Fruit fly (Drosophila melanogaster) whole organism, embryonic: ENCODE measurements around the gene CG42716.

ENCODE experiments used
- ATbp ChIP-seq: fragments of 200-800 bp; sonication (Bioruptor generic); optimal IDR thresholded peaks from 2 replicates; lab custom pipeline; 2017; ENCODE audit warnings: missing biosample characterization, mild to moderate bottlenecking, missing genetic modification characterization, missing genetic modification reagents
- CG10147 ChIP-seq: fragments of 200-800 bp; sonication (Bioruptor generic); optimal IDR thresholded peaks from 2 replicates; lab custom pipeline; 2019; ENCODE audit warnings: missing biosample characterization, mild to moderate bottlenecking, missing genetic modification characterization, moderate library complexity
- CG10267 ChIP-seq: fragments of 200-800 bp; sonication (Bioruptor generic); optimal IDR thresholded peaks from 2 replicates; lab custom pipeline; 2018; ENCODE audit warnings: missing biosample characterization, mild to moderate bottlenecking, missing genetic modification characterization, moderate library complexity
- CG10979 ChIP-seq: fragments of 200-800 bp; sonication (Bioruptor generic); optimal IDR thresholded peaks from 2 replicates; lab custom pipeline; 2018; ENCODE audit warnings: missing biosample characterization, mild to moderate bottlenecking, missing genetic modification characterization, moderate library complexity
- CG11456 ChIP-seq: fragments of 200-800 bp; sonication (Bioruptor generic); IDR thresholded peaks from 3 replicates; pipeline ENCODE4 v1.3.6; 2022; ENCODE audit warnings: missing biosample characterization, missing genetic modification characterization
- CG12769 ChIP-seq: fragments of 200-800 bp; sonication (Bioruptor generic); optimal IDR thresholded peaks from 2 replicates; lab custom pipeline; 2019; ENCODE audit warnings: missing biosample characterization, mild to moderate bottlenecking, missing genetic modification characterization, moderate library complexity
- CG13287 ChIP-seq: fragments of 200-800 bp; sonication (Bioruptor generic); IDR thresholded peaks from 2 replicates; pipeline ENCODE4 v1.3.6; 2022; ENCODE audit warnings: missing biosample characterization, missing genetic modification characterization; ENCODE audit not compliant: partially characterized antibody
- CG14965 ChIP-seq: fragments of 200-800 bp; sonication (Bioruptor generic); optimal IDR thresholded peaks from 2 replicates; lab custom pipeline; 2016; ENCODE audit warnings: missing biosample characterization, missing genetic modification characterization, borderline replicate concordance
- CG15011 ChIP-seq: fragments of 200-800 bp; sonication (Bioruptor generic); optimal IDR thresholded peaks from 3 replicates; lab custom pipeline; 2018; ENCODE audit warnings: missing biosample characterization, mild to moderate bottlenecking, missing genetic modification characterization
- CG18262 ChIP-seq: fragments of 200-800 bp; optimal IDR thresholded peaks from 3 replicates; lab custom pipeline; 2019; ENCODE audit warnings: missing biosample characterization, mild to moderate bottlenecking, missing genetic modification characterization, moderate library complexity
- CG30020 ChIP-seq: fragments of 200-800 bp; optimal IDR thresholded peaks from 2 replicates; lab custom pipeline; 2019; ENCODE audit warnings: missing biosample characterization, mild to moderate bottlenecking, missing genetic modification characterization, moderate library complexity
- CG34422 ChIP-seq: fragments of 200-800 bp; sonication (Bioruptor generic); IDR thresholded peaks from 3 replicates; pipeline ENCODE4 v1.3.6; 2022; ENCODE audit warnings: missing biosample characterization, missing genetic modification characterization
- CG3838 ChIP-seq: fragments of 200-800 bp; sonication (Bioruptor generic); optimal IDR thresholded peaks from 3 replicates; lab custom pipeline; 2016; ENCODE audit warnings: missing biosample characterization, missing genetic modification characterization
- CG6791 ChIP-seq: fragments of 200-800 bp; sonication (Bioruptor generic); IDR thresholded peaks from 3 replicates; pipeline ENCODE4 v1.3.6; 2022; ENCODE audit warnings: missing biosample characterization, missing genetic modification characterization; ENCODE audit not compliant: partially characterized antibody
- CG8765 ChIP-seq: fragments of 200-800 bp; sonication (Bioruptor generic); IDR thresholded peaks from 2 replicates; pipeline ENCODE4 v1.3.6; 2022; ENCODE audit warnings: missing biosample characterization, missing genetic modification characterization
- CG9215 ChIP-seq: fragments of 200-800 bp; sonication (Bioruptor generic); IDR thresholded peaks from 2 replicates; pipeline ENCODE4 v1.3.6; 2022; ENCODE audit warnings: missing biosample characterization, missing genetic modification characterization
- CG9727 ChIP-seq: fragments of 200-800 bp; sonication (Bioruptor generic); optimal IDR thresholded peaks from 3 replicates; lab custom pipeline; 2017; ENCODE audit warnings: missing biosample characterization, mild to moderate bottlenecking, missing genetic modification characterization
- CHES-1-like ChIP-seq: fragments of 200-800 bp; sonication (Bioruptor generic); optimal IDR thresholded peaks from 2 replicates; lab custom pipeline; 2016; ENCODE audit warnings: missing biosample characterization, missing genetic modification characterization
- Chrac-16 ChIP-seq: fragments of 200-800 bp; sonication (Bioruptor generic); optimal IDR thresholded peaks from 3 replicates; lab custom pipeline; 2016; ENCODE audit warnings: missing biosample characterization, missing genetic modification characterization
- CoRest ChIP-seq: fragments of 200-800 bp; sonication (Bioruptor generic); optimal IDR thresholded peaks from 3 replicates; lab custom pipeline; 2018; ENCODE audit warnings: missing biosample characterization, mild to moderate bottlenecking, missing genetic modification characterization, moderate library complexity
- D ChIP-seq, 2 experiments: fragments of 200-800 bp in 1 of 2; fragments of >200 bp in 1 of 2; sonication (Bioruptor generic) in 1 of 2; optimal IDR thresholded peaks; 2 replicates in 1 of 2; 3 replicates in 1 of 2; lab custom pipeline; 2017; ENCODE audit warnings: mild to moderate bottlenecking in 1 of 2, missing biosample characterization in 1 of 2, missing genetic modification characterization in 1 of 2, missing genetic modification reagents in 1 of 2
- D19A ChIP-seq: fragments of 200-800 bp; optimal IDR thresholded peaks from 3 replicates; lab custom pipeline; 2019; ENCODE audit warnings: missing biosample characterization, mild to moderate bottlenecking, missing genetic modification characterization, moderate library complexity
- E2f1 ChIP-seq: fragments of 200-800 bp; sonication (Bioruptor generic); IDR thresholded peaks from 2 replicates; pipeline ENCODE4 v1.3.6; 2022; ENCODE audit warnings: missing biosample characterization, missing genetic modification characterization
- Hr3 ChIP-seq: fragments of 200-800 bp; sonication (Bioruptor generic); optimal IDR thresholded peaks from 3 replicates; lab custom pipeline; 2016; ENCODE audit warnings: missing biosample characterization, missing genetic modification characterization
- MTF-1 ChIP-seq: fragments of 200-800 bp; sonication (Bioruptor generic); optimal IDR thresholded peaks from 2 replicates; lab custom pipeline; 2018; ENCODE audit warnings: missing biosample characterization, mild to moderate bottlenecking, missing genetic modification characterization, borderline replicate concordance
- NC2α ChIP-seq: fragments of 200-800 bp; sonication (Bioruptor generic); optimal IDR thresholded peaks from 2 replicates; lab custom pipeline; 2016; ENCODE audit warnings: missing biosample characterization, missing genetic modification characterization
- NK7.1 ChIP-seq: fragments of 200-800 bp; sonication (Bioruptor generic); optimal IDR thresholded peaks from 3 replicates; lab custom pipeline; 2016; ENCODE audit warnings: missing biosample characterization, missing genetic modification characterization
- NfI ChIP-seq: fragments of 200-800 bp; sonication (Bioruptor generic); optimal IDR thresholded peaks from 3 replicates; lab custom pipeline; 2018; ENCODE audit warnings: missing biosample characterization, mild to moderate bottlenecking, missing genetic modification characterization, moderate library complexity
- Oli ChIP-seq: fragments of 200-800 bp; sonication (Bioruptor generic); optimal IDR thresholded peaks from 2 replicates; lab custom pipeline; 2018; ENCODE audit warnings: missing biosample characterization, mild to moderate bottlenecking, missing genetic modification characterization, moderate library complexity
- Pdp1 ChIP-seq, 2 experiments: fragments of 200-800 bp; sonication (Bioruptor generic); optimal IDR thresholded peaks; 3 replicates each; lab custom pipeline; 2016; ENCODE audit warnings: missing biosample characterization in 2 of 2, missing genetic modification characterization in 2 of 2, mild to moderate bottlenecking in 1 of 2, moderate library complexity in 1 of 2
- Ptx1 ChIP-seq: fragments of 200-800 bp; sonication (Bioruptor generic); IDR thresholded peaks from 2 replicates; pipeline ENCODE4 v1.3.6; 2022; ENCODE audit warnings: missing biosample characterization, missing genetic modification characterization
- Spps ChIP-seq: fragments of 200-800 bp; sonication (Bioruptor generic); optimal IDR thresholded peaks from 2 replicates; lab custom pipeline; 2018; ENCODE audit warnings: missing biosample characterization, mild to moderate bottlenecking, missing genetic modification characterization
- Trl ChIP-seq, 3 experiments: fragments of >200 bp in 2 of 3; fragments of 200-800 bp in 1 of 3; sonication (Bioruptor generic) in 1 of 3; optimal IDR thresholded peaks; 2 replicates in 1 of 3; 3 replicates in 2 of 3; lab custom pipeline; 2016 to 2017; ENCODE audit warnings: missing biosample characterization in 1 of 3, missing genetic modification characterization in 1 of 3
- YL-1 ChIP-seq: fragments of 200-800 bp; sonication (Bioruptor generic); optimal IDR thresholded peaks from 3 replicates; lab custom pipeline; 2017; ENCODE audit warnings: missing biosample characterization, mild to moderate bottlenecking, missing genetic modification characterization
- chif ChIP-seq, 2 experiments: fragments of 200-800 bp; sonication (Bioruptor generic); optimal IDR thresholded peaks; 3 replicates each; lab custom pipeline; 2016; ENCODE audit warnings: missing biosample characterization in 2 of 2, missing genetic modification characterization in 2 of 2
- grn ChIP-seq: fragments of 200-800 bp; sonication (Bioruptor generic); optimal IDR thresholded peaks from 3 replicates; lab custom pipeline; 2017; ENCODE audit warnings: missing biosample characterization, missing genetic modification characterization
- hbn ChIP-seq: fragments of 200-800 bp; sonication (Bioruptor generic); IDR thresholded peaks from 2 replicates; pipeline ENCODE4 v1.3.6; 2022; ENCODE audit warnings: missing biosample characterization, missing genetic modification characterization; ENCODE audit not compliant: partially characterized antibody
- inv ChIP-seq: fragments of 200-800 bp; sonication (Bioruptor generic); IDR thresholded peaks from 2 replicates; pipeline ENCODE4 v1.3.6; 2022; ENCODE audit warnings: missing biosample characterization, missing genetic modification characterization; ENCODE audit not compliant: partially characterized antibody
- odd ChIP-seq: fragments of 200-800 bp; sonication (Bioruptor generic); optimal IDR thresholded peaks from 2 replicates; lab custom pipeline; 2017; ENCODE audit warnings: missing biosample characterization, mild to moderate bottlenecking, missing genetic modification characterization
- org-1 ChIP-seq: fragments of 200-800 bp; sonication (Bioruptor generic); optimal IDR thresholded peaks from 2 replicates; lab custom pipeline; 2017; ENCODE audit warnings: missing biosample characterization, missing genetic modification characterization
- otp ChIP-seq: fragments of 200-800 bp; sonication (Bioruptor generic); IDR thresholded peaks from 3 replicates; pipeline ENCODE4, ENCODE4 v1.3.6; 2022; ENCODE audit warnings: missing biosample characterization, missing genetic modification characterization
- phol ChIP-seq: fragments of 200-800 bp; sonication (Bioruptor generic); optimal IDR thresholded peaks from 3 replicates; lab custom pipeline; 2018; ENCODE audit warnings: missing biosample characterization, mild to moderate bottlenecking, missing genetic modification characterization, moderate library complexity
- rib ChIP-seq: fragments of 200-800 bp; sonication (Bioruptor generic); IDR thresholded peaks from 2 replicates; pipeline ENCODE4 v1.3.6; 2022; ENCODE audit warnings: missing biosample characterization, missing genetic modification characterization
- row ChIP-seq: fragments of 200-800 bp; sonication (Bioruptor generic); IDR thresholded peaks from 3 replicates; pipeline ENCODE4 v1.3.6; 2022; ENCODE audit warnings: missing biosample characterization, missing genetic modification characterization

Gene CG42716

DNA sequence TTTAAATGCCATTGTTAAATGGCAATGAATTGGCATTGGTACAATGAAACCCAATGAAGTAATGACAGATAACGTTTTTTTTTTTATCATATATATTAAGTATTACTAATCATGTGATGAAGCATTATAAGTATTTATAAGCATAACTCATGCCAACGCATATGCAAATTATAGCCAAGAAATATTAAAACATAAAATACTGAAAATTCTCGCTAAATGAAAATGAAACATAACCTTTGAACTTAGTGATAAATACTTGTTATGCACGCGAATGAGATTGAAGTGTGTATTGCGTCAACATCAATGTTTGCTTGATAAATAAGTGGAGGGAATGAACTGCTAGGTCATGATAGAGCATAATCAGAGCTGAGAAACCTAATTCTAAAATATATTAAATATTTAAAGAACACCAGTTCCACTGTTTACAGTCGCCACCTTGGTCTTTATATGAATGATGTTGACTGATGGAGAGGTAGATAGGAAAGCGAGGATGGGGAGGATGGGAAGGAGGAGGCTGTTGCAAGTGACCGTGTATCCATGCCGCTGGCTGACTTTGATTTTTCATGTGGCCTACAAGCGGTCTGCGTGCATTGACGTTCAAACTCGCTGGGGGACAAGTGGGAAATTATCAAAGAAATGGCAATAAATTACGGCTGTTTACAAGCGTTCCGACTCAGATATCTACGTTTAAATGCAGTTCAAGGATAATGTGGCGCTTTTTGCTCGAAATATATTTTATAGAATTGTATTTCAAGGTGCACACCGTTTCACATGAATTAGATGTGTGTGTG lies 22.7 kb downstream of the CG42716 start (continued):
- TF ChIP-seq hbn (GFP tag; lab: Robert Waterston, UW) (no peak), CG6791 (GFP tag; lab: Robert Waterston, UW) (no peak), CG8765 (GFP tag; lab: Robert Waterston, UW) (no peak), CG10267 (no peak), D19A (peak; percentile 8), CG14965 (GFP tag; lab: Kevin White, UChicago) (no peak), Pdp1 (GFP tag; optimal IDR thresholded peaks at IDR 0.05; lab: Kevin White, UChicago) (peak in 1 of 2 experiments; percentile 55), NK7.1 (no peak), MTF-1 (GFP tag; lab: Kevin White, UChicago) (peak; percentile 7), CG12769 (tag; lab: Kevin White, UChicago) (no peak), YL-1 (GFP tag; lab: Kevin White, UChicago) (no peak), CG11456 (GFP tag; lab: Robert Waterston, UW) (no peak), CG9215 (GFP tag; lab: Robert Waterston, UW) (no peak)

DNA sequence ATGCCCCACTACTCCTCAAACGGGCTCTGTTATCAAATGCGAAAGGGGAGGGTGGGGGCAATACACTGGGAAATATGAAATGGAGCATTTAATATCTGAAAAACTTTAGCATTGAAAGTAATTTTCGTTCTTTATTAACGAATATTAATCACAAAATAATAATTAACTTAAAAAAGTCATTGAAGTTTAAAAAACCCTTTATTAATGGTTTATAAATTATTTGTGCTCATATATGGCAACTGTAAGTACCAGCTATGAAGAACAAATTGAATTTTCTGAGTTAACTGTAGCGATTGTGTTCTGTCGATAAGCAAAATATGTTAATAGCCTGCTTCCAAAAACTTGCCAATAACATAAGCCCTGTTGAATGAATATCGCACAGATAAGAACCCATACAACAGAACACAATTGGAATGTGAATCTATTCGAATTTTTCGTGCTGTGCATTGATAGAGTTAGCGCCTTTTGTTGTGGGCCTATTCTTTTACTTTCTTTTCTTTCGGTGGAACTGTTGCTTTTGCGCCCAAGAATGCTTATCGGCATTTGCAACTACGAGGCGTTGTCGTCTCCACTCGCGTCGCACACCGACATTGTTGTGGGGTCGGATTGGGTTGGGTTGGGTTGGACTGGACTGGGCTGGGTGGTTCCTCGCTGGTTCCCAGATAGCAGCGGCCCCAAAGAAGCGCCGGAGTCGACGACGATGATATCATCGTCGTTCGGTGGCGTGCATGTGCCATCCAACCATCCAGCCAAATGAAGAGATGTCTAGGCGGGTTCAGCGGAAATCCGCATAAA lies 27.4 kb downstream of the CG42716 start:
- peak; percentile 25 for TF ChIP-seq ATbp
- TF ChIP-seq otp (GFP tag; lab: Robert Waterston, UW) = no peak
- TF ChIP-seq Trl (optimal IDR thresholded peaks at IDR 0.05; lab: Kevin White, UChicago) = no peak
- no peak for TF ChIP-seq Trl (GFP tag; optimal IDR thresholded peaks at IDR 0.05; lab: Kevin White, UChicago)
- peak; percentile 37 for TF ChIP-seq NfI (GFP tag; lab: Kevin White, UChicago)
- no peak; the same call in 1 of the 2 replicates for TF ChIP-seq Ptx1
- peak; percentile 48 for TF ChIP-seq Chrac-16 (GFP tag; lab: Kevin White, UChicago)
- TF ChIP-seq CG30020 (tag; lab: Kevin White, UChicago) = no peak
- TF ChIP-seq rib (GFP tag; lab: Robert Waterston, UW) = 0 out of 2 replicates have a peak, but pooled peaks have one; percentile 19
- no peak for TF ChIP-seq phol (tag; lab: Kevin White, UChicago)
- TF ChIP-seq CG10979 (tag; lab: Kevin White, UChicago) = peak; percentile 75
- no peak for TF ChIP-seq Oli (tag; lab: Kevin White, UChicago)
- no peak for TF ChIP-seq CG3838
- no peak for TF ChIP-seq inv (GFP tag; lab: Robert Waterston, UW)
- TF ChIP-seq D (optimal IDR thresholded peaks at IDR 0.05; lab: Kevin White, UChicago) = no peak
- no peak for TF ChIP-seq D (GFP tag; optimal IDR thresholded peaks at IDR 0.05; lab: Kevin White, UChicago)
- TF ChIP-seq CG13287 (GFP tag; lab: Robert Waterston, UW) = no peak
- TF ChIP-seq E2f1 (GFP tag; lab: Robert Waterston, UW) = 0 out of 2 replicates have a peak, but pooled peaks have one; percentile 18
- peak; percentile 54 for TF ChIP-seq odd (GFP tag; lab: Kevin White, UChicago)
- TF ChIP-seq Hr3 (GFP tag; lab: Kevin White, UChicago) = peak; percentile 41
- TF ChIP-seq Spps (tag; lab: Kevin White, UChicago) = peak; percentile 14
- TF ChIP-seq CG18262 (tag; lab: Kevin White, UChicago) = peak; percentile 79
- TF ChIP-seq CHES-1-like = peak; percentile 14
- TF ChIP-seq row (GFP tag; lab: Robert Waterston, UW) = peak; percentile 61; the same call in 2 of the 3 replicates
- TF ChIP-seq CG34422 (GFP tag; lab: Robert Waterston, UW) = no peak
- peak; percentile 34 for TF ChIP-seq CG15011 (GFP tag; lab: Kevin White, UChicago)
- TF ChIP-seq grn = no peak
- no peak for TF ChIP-seq CG10147 (GFP tag; lab: Kevin White, UChicago)
- peak; percentile 76 for TF ChIP-seq CG9727
- peak; percentile 49 for TF ChIP-seq org-1 (GFP tag; lab: Kevin White, UChicago)
- TF ChIP-seq CoRest (tag; lab: Kevin White, UChicago) = no peak
- TF ChIP-seq NC2α = no peak
- peak in 1 of 2 experiments; percentile 36 for TF ChIP-seq chif (GFP tag; optimal IDR thresholded peaks at IDR 0.05; lab: Kevin White, UChicago)
- no peak for TF ChIP-seq MTF-1 (GFP tag; lab: Kevin White, UChicago)
